Fruit fly (Drosophila melanogaster) Kc167 (cell line): Measurements from ENCODE around the gene CG5171.

ENCODE experiments used
- Myc ChIP-seq: fragments of >200 bp; optimal IDR thresholded peaks from 2 replicates; lab custom pipeline; 2017; ENCODE audit warnings: missing external identifiers
- Sin3A ChIP-seq: fragments of >200 bp; optimal IDR thresholded peaks from 2 replicates; lab custom pipeline; 2018; ENCODE audit warnings: missing external identifiers
- h ChIP-seq: fragments of >200 bp; optimal IDR thresholded peaks from 3 replicates; lab custom pipeline; 2018; ENCODE audit warnings: missing external identifiers
- insv ChIP-seq: fragments of >200 bp; optimal IDR thresholded peaks from 3 replicates; lab custom pipeline; 2018; ENCODE audit warnings: missing external identifiers
- psq ChIP-seq: fragments of >200 bp; optimal IDR thresholded peaks from 2 replicates; lab custom pipeline; 2017; ENCODE audit warnings: missing external identifiers
- ttk ChIP-seq: sonication (Bioruptor generic); optimal IDR thresholded peaks from 2 replicates; lab custom pipeline; 2017; ENCODE audit warnings: missing external identifiers

CG5171 gene

dm6 chr2L:7397746-7398145 lies 3.4 kb upstream of the CG5171 start:
- no peak for TF ChIP-seq insv (lab: Kevin White, UChicago)
- no peak for TF ChIP-seq ttk (lab: Kevin White, UChicago)
- TF ChIP-seq h (lab: Kevin White, UChicago) = no peak
- TF ChIP-seq psq (lab: Kevin White, UChicago) = no peak

DNA sequence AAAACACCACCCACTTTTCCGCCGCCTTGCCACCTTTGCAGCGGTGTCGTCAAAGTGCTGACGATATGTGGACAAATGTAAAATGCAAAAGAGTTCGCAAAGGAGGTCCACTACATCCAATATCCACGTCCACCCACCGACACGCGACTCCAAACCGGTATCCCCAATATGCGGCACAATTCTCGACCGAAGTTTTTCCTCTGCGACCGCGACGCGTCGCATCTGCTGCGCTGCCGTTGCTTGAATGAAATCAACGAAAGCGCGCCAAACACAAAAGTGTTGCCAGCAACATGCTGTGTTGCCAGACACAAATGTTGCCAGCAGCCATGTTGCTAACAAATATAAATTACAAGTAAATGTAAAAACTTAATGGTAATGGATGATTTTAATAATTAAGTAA lies 2.6 kb upstream of the CG5171 start, which contains the start of gene CG5160:
CG5160 (minus strand) TSS at position 223 of the 400 bp plus-strand sequence.
- no peak for TF ChIP-seq ttk (lab: Kevin White, UChicago)
- no peak for TF ChIP-seq Sin3A
- no peak for TF ChIP-seq h (lab: Kevin White, UChicago)
- no peak for TF ChIP-seq psq (lab: Kevin White, UChicago)
- TF ChIP-seq insv (lab: Kevin White, UChicago) = no peak
- TF ChIP-seq Myc = no peak

DNA sequence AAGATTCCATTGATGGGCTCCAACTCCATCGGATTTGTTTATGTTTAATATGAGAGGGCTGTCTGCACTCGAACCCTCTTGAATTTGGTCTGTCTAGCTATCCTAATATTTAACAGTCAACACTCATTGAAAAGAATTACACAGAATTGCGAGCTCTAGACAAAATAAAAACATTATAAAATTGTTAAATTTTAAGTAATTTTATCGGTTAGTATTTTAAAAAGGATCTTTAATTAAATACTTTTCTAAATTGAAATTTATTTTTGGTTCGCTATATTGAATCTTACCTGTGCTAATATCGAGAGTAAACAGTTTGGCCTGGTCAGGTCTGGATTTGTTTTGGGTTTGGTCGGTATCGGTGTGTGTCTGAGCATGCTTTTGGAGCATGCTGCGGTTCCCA lies 492 bp downstream of the CG5171 start:
- TF ChIP-seq ttk (lab: Kevin White, UChicago) = no peak
- TF ChIP-seq h (lab: Kevin White, UChicago) = no peak
- TF ChIP-seq Myc = no peak

DNA sequence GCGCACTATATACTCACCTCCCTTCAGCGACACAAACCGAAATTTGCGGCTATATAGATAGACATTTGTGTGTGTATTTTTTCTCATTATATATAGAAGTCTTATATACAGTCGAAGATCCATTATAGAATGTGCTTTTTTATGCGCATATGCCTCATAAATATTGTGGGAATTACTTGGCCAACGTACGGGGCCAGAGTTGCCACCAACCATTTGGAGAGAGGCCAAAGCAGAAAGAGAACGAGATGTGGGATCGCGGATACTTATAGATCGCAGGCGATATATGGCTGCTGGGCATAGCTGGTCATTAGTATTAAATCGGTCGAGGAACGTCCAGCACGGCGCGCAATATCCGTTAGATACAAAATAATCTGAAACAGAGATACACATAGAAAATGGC lies 3.8 kb downstream of the CG5171 start, which contains the start of gene CG5177:
CG5177 (plus strand) TSS at position 305 of the 400 bp plus-strand sequence.
- TF ChIP-seq ttk (lab: Kevin White, UChicago) (no peak), psq (lab: Kevin White, UChicago) (no peak), insv (lab: Kevin White, UChicago) (no peak), Myc (no peak), h (lab: Kevin White, UChicago) (no peak), Sin3A (no peak)

- no peak for TF ChIP-seq ttk (lab: Kevin White, UChicago)
- no peak for TF ChIP-seq Sin3A
- no peak for TF ChIP-seq psq (lab: Kevin White, UChicago)
- no peak for TF ChIP-seq h (lab: Kevin White, UChicago)
- no peak for TF ChIP-seq Myc
- TF ChIP-seq insv (lab: Kevin White, UChicago) = no peak
These were observed 6.5 kb downstream of the CG5171 start for dm6 chr2L:7407638-7408037.

dm6 chr2L:7409007-7409406 lies 7.9 kb downstream of the CG5171 start:
- no peak for TF ChIP-seq Sin3A
- no peak for TF ChIP-seq h (lab: Kevin White, UChicago)

DNA sequence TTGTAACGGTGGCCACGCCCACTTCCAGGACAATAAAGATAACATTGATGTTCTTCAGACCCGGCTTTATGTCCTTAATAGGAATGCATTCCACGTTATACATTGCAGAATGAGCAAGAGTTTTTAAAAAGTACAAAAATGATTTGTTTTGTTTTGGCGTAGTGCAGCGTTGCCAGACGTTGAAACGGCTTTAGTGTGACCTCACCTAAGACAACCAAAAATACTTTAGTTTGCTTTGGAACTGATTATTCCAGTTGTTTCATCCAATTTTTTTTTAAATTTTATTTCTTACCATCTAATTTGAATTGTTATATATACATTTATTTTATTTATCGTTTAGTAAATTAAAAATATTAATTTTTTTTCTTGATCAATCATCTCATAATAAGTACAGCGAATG lies 8.5 kb downstream of the CG5171 start, which contains the start of gene CG5181:
CG5181 (minus strand) TSS at position 208 of the 400 bp plus-strand sequence.
- TF ChIP-seq Sin3A = no peak
- TF ChIP-seq insv (lab: Kevin White, UChicago) = no peak
- no peak for TF ChIP-seq Myc
- TF ChIP-seq h (lab: Kevin White, UChicago) = no peak
- TF ChIP-seq psq (lab: Kevin White, UChicago) = no peak

dm6 chr2L:7410609-7411008 lies 9.5 kb downstream of the CG5171 start, which contains the start of gene CG15818:
Gene CG15818, plus strand, starts transcription at chr2L:7410909.
- TF ChIP-seq ttk (lab: Kevin White, UChicago) (no peak), Myc (no peak)

dm6 chr2L:7411947-7412621 lies 10.9 kb downstream of the CG5171 start, which contains the start of gene chm:
Gene chm, plus strand, starts transcription at chr2L:7412417.
- TF ChIP-seq insv (lab: Kevin White, UChicago) (no peak), Myc (no peak), psq (lab: Kevin White, UChicago) (no peak), h (lab: Kevin White, UChicago) (no peak), Sin3A (no peak), ttk (lab: Kevin White, UChicago) (no peak)

- TF ChIP-seq Sin3A = no peak
These were observed 17.2 kb downstream of the CG5171 start for dm6 chr2L:7418148-7418988.

- no peak for TF ChIP-seq h (lab: Kevin White, UChicago)
- TF ChIP-seq Myc = no peak
- no peak for TF ChIP-seq insv (lab: Kevin White, UChicago)
- no peak for TF ChIP-seq psq (lab: Kevin White, UChicago)
- TF ChIP-seq ttk (lab: Kevin White, UChicago) = no peak
- no peak for TF ChIP-seq Sin3A
These were observed 18.5 kb downstream of the CG5171 start for dm6 chr2L:7419408-7420304.
